Worm (Caenorhabditis elegans) whole organism, L1 larva: ENCODE data around the gene Y39E4B.5.

Experiments used
- C34B4.2 ChIP-seq: sonication (generic microtip); optimal IDR thresholded peaks from 2 replicates; lab custom pipeline; 2017; ENCODE audit warnings: mild to moderate bottlenecking, missing genetic modification characterization, missing compliant biosample characterization
- F16B12.6 ChIP-seq: fragments of 150-350 bp; optimal IDR thresholded peaks from 2 replicates; lab custom pipeline; 2014; ENCODE audit warnings: missing biosample characterization, missing genetic modification characterization
- aha-1 ChIP-seq: fragments of 150-350 bp; optimal IDR thresholded peaks from 2 replicates; lab custom pipeline; 2014; ENCODE audit warnings: missing biosample characterization, missing genetic modification characterization
- ama-1 ChIP-seq: fragments of 150-350 bp; optimal IDR thresholded peaks from 2 replicates; lab custom pipeline; 2014
- blmp-1 ChIP-seq: fragments of 150-350 bp; optimal IDR thresholded peaks from 2 replicates; lab custom pipeline; 2014; ENCODE audit warnings: missing biosample characterization, missing genetic modification characterization
- ceh-63 ChIP-seq: fragments of 200-800 bp; sonication (Bioruptor generic); optimal IDR thresholded peaks from 2 replicates; lab custom pipeline; 2018; ENCODE audit warnings: mild to moderate bottlenecking, missing genetic modification characterization, missing compliant biosample characterization
- ceh-88 ChIP-seq: fragments of 200-800 bp; sonication (Bioruptor generic); IDR thresholded peaks from 2 replicates; pipeline ENCODE4 v1.3.6; 2022; ENCODE audit warnings: missing genetic modification characterization, missing compliant biosample characterization
- ceh-90 ChIP-seq: sonication (generic microtip); optimal IDR thresholded peaks from 2 replicates; lab custom pipeline; 2016; ENCODE audit warnings: missing genetic modification characterization, missing compliant biosample characterization
- dpl-1 ChIP-seq, 3 experiments: fragments of 150-350 bp in 2 of 3; sonication (generic microtip) in 1 of 3; optimal IDR thresholded peaks; 2 replicates each; lab custom pipeline; 2014 to 2017; ENCODE audit warnings: missing biosample characterization in 3 of 3, missing genetic modification characterization in 3 of 3, missing genetic modification reagents in 3 of 3
- dsc-1 ChIP-seq: sonication (generic microtip); optimal IDR thresholded peaks from 2 replicates; lab custom pipeline; 2016; ENCODE audit warnings: mild to moderate bottlenecking, missing genetic modification characterization, missing compliant biosample characterization
- efl-1 ChIP-seq, 4 experiments: fragments of 150-350 bp; optimal IDR thresholded peaks in 3 of 4; peaks in 1 of 4; 1 replicate in 1 of 4; 2 replicates in 3 of 4; lab custom pipeline; 2014; ENCODE audit warnings: missing biosample characterization in 2 of 4, missing genetic modification characterization in 2 of 4, missing genetic modification reagents in 2 of 4
- efl-3 ChIP-seq: fragments of 200-800 bp; sonication (Bioruptor generic); optimal IDR thresholded peaks from 2 replicates; lab custom pipeline; 2018; ENCODE audit warnings: mild to moderate bottlenecking, missing genetic modification characterization, missing compliant biosample characterization
- egl-13 ChIP-seq: sonication (generic microtip); optimal IDR thresholded peaks from 2 replicates; lab custom pipeline; 2016; ENCODE audit warnings: missing genotype, missing genetic modification reagents, missing genetic modification characterization, missing compliant biosample characterization
- elt-2 ChIP-seq: sonication (generic microtip); optimal IDR thresholded peaks from 2 replicates; lab custom pipeline; 2016; ENCODE audit warnings: missing genetic modification characterization, mild to moderate bottlenecking, inconsistent platforms, missing compliant biosample characterization, missing genetic modification reagents
- fkh-8 ChIP-seq: sonication (generic microtip); optimal IDR thresholded peaks from 2 replicates; lab custom pipeline; 2016; ENCODE audit warnings: mild to moderate bottlenecking, missing genetic modification characterization, missing compliant biosample characterization
- fos-1 ChIP-seq: fragments of 150-350 bp; optimal IDR thresholded peaks from 2 replicates; lab custom pipeline; 2014; ENCODE audit warnings: missing biosample characterization, missing genetic modification characterization
- grh-1 ChIP-seq: fragments of 200-800 bp; sonication (Bioruptor generic); IDR thresholded peaks from 2 replicates; pipeline ENCODE4 v1.3.6; 2022; ENCODE audit warnings: missing genetic modification reagents, missing genetic modification characterization, missing compliant biosample characterization
- isw-1 ChIP-seq: fragments of 200-800 bp; sonication (Bioruptor generic); IDR thresholded peaks from 2 replicates; pipeline ENCODE4 v1.3.6; 2022; ENCODE audit warnings: missing genetic modification characterization, missing compliant biosample characterization
- lin-13 ChIP-seq: fragments of 150-350 bp; optimal IDR thresholded peaks from 2 replicates; lab custom pipeline; 2014; ENCODE audit warnings: missing biosample characterization, missing genetic modification reagents, missing genetic modification characterization
- lin-35 ChIP-seq, 2 experiments: fragments of 150-350 bp; optimal IDR thresholded peaks; 2 replicates each; lab custom pipeline; 2014; ENCODE audit warnings: missing biosample characterization in 2 of 2, missing genetic modification characterization in 2 of 2, missing genetic modification reagents in 2 of 2
- lir-3 ChIP-seq: sonication (generic microtip); optimal IDR thresholded peaks from 2 replicates; lab custom pipeline; 2016; ENCODE audit warnings: mild to moderate bottlenecking, missing genetic modification characterization, moderate library complexity, missing compliant biosample characterization; ENCODE audit not compliant: poor library complexity
- mab-9 ChIP-seq: fragments of 200-800 bp; sonication (Bioruptor generic); IDR thresholded peaks from 2 replicates; pipeline ENCODE4 v1.3.6; 2022; ENCODE audit warnings: missing genetic modification reagents, missing genetic modification characterization, missing compliant biosample characterization
- mep-1 ChIP-seq: fragments of 150-350 bp; optimal IDR thresholded peaks from 2 replicates; lab custom pipeline; 2014; ENCODE audit warnings: missing biosample characterization, missing genetic modification characterization
- nhr-20 ChIP-seq: sonication (generic microtip); optimal IDR thresholded peaks from 2 replicates; lab custom pipeline; 2016; ENCODE audit warnings: mild to moderate bottlenecking, missing genetic modification characterization, missing compliant biosample characterization
- nhr-237 ChIP-seq: fragments of 150-350 bp; optimal IDR thresholded peaks from 2 replicates; lab custom pipeline; 2014; ENCODE audit warnings: missing biosample characterization, missing genetic modification characterization
- nhr-28 ChIP-seq: fragments of 150-350 bp; optimal IDR thresholded peaks from 2 replicates; lab custom pipeline; 2014; ENCODE audit warnings: missing biosample characterization, missing genetic modification characterization
- nhr-71 ChIP-seq: sonication (generic microtip); optimal IDR thresholded peaks from 2 replicates; lab custom pipeline; 2016; ENCODE audit warnings: mild to moderate bottlenecking, missing genetic modification characterization, moderate library complexity, missing compliant biosample characterization
- nhr-76 ChIP-seq: sonication (generic microtip); optimal IDR thresholded peaks from 2 replicates; lab custom pipeline; 2017; ENCODE audit warnings: missing biosample characterization, missing genetic modification characterization
- nhr-84 ChIP-seq: sonication (generic microtip); optimal IDR thresholded peaks from 2 replicates; lab custom pipeline; 2017; ENCODE audit warnings: missing biosample characterization, missing genetic modification characterization
- nhr-85 ChIP-seq: sonication (generic microtip); peaks from one replicate; lab custom pipeline; 2016; ENCODE audit warnings: missing genetic modification characterization, inconsistent platforms, missing compliant biosample characterization
- nhr-90 ChIP-seq: sonication (generic microtip); optimal IDR thresholded peaks from 2 replicates; lab custom pipeline; 2016; ENCODE audit warnings: mild to moderate bottlenecking, missing genetic modification characterization, missing compliant biosample characterization; ENCODE audit not compliant: poor library complexity
- pqm-1 ChIP-seq: sonication (generic microtip); optimal IDR thresholded peaks from 3 replicates; lab custom pipeline; 2017; ENCODE audit warnings: missing biosample characterization, missing genetic modification characterization
- skn-1 ChIP-seq: fragments of 150-350 bp; optimal IDR thresholded peaks from 2 replicates; lab custom pipeline; 2014; ENCODE audit warnings: missing biosample characterization, missing genetic modification characterization
- sox-4 ChIP-seq: sonication (generic microtip); optimal IDR thresholded peaks from 2 replicates; lab custom pipeline; 2016; ENCODE audit warnings: missing genetic modification characterization, missing compliant biosample characterization
- swsn-7 ChIP-seq: sonication (generic microtip); optimal IDR thresholded peaks from 2 replicates; lab custom pipeline; 2016; ENCODE audit warnings: missing genetic modification characterization, missing compliant biosample characterization
- unc-86 ChIP-seq: sonication (generic microtip); optimal IDR thresholded peaks from 2 replicates; lab custom pipeline; 2016; ENCODE audit warnings: missing genetic modification characterization, missing compliant biosample characterization
- zag-1 ChIP-seq: fragments of 150-350 bp; optimal IDR thresholded peaks from 2 replicates; lab custom pipeline; 2014; ENCODE audit warnings: missing biosample characterization, missing genetic modification characterization
- ztf-4 ChIP-seq: fragments of 150-350 bp; optimal IDR thresholded peaks from 2 replicates; lab custom pipeline; 2014; ENCODE audit warnings: missing biosample characterization, missing genetic modification characterization

Y39E4B.5 gene

DNA sequence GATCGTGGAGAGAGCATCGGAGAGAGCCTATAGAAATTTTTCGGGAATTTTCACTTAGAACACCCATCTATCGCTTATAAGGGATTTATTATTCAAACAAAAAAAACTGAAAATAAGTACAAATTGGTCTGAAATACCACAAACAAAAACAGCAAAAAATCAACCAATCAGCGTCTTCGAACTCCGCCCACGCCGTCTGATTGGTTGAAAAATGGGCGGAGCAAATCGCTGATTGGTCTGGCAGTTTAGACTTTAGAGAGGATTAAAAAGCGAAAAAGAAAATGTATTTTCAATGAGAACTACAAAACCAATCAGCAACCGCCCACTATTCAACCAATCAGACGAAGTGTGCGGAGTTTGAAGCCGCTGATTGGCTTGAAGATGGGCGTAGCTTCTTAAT, 31.4 kb downstream of the Y39E4B.5 start:
- TF ChIP-seq nhr-76 (tag; lab: Kevin White, UChicago) (no peak), skn-1 (tag; lab: Kevin White, UChicago) (no peak), nhr-85 (tag; lab: Kevin White, UChicago) (peak; percentile 47), fkh-8 (tag; lab: Kevin White, UChicago) (no peak)
- TF ChIP-seq, all 84 proteins: peak for 1

DNA sequence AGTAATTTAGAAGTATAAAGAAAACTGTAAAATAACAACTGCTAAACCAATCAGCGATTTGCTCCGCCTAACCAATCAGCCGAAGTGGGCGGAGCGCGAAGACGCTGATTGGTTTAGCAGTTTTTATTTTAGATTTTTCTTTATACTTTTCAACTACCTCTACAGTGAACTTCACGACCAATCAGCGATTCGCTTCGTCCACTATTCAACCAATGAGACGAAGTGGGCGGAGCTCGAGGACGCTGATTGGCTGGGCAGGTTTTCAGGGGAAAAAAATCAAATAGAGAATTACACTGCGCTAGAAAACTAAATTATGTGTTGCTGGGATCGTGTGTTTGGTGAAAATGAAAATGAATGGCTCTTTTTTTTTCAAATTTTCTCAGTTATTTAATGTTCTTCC, 32.2 kb downstream of the Y39E4B.5 start:
- no peak for TF ChIP-seq nhr-237
- no peak for TF ChIP-seq C34B4.2 (tag; lab: Kevin White, UChicago)
- TF ChIP-seq swsn-7 (tag; lab: Kevin White, UChicago) = no peak
- no peak for TF ChIP-seq sox-4
- no peak for TF ChIP-seq ceh-63 (GFP tag; lab: Kevin White, UChicago)
- no peak for TF ChIP-seq ceh-90 (tag; lab: Kevin White, UChicago)
- no peak for TF ChIP-seq grh-1
- TF ChIP-seq blmp-1 = no peak
- TF ChIP-seq mab-9 (GFP tag; lab: Robert Waterston, UW) = no peak
- TF ChIP-seq nhr-85 (tag; lab: Kevin White, UChicago) = no peak
- no peak for TF ChIP-seq mep-1 (tag; lab: Kevin White, UChicago)
- no peak for TF ChIP-seq nhr-76 (tag; lab: Kevin White, UChicago)
- no peak for TF ChIP-seq elt-2 (tag; lab: Kevin White, UChicago)
- TF ChIP-seq unc-86 (tag; lab: Kevin White, UChicago) = no peak
- TF ChIP-seq zag-1 (tag; lab: Kevin White, UChicago) = no peak
- TF ChIP-seq ceh-88 = no peak
- TF ChIP-seq, all 84 proteins: peak for 0

DNA sequence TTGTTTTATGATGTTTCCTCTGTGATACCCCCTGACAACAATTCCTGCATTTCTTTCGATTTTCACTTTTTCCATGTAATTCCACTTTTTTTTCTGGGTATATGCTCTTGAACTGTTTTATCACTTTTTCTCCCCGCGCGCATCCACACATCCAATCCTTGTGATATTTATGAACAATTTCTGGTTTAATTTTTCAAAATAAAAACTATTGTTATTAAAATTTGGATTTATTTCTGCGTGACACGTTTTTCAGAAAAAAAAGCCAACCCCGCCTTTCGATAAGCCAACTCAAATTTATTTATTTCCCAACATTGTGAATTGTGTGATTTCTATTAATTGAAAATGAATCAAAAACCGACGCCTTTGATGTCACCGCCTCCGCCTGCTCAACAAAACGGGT, 35.0 kb downstream of the Y39E4B.5 start, which contains the start of gene Y39E4B.11:
Gene Y39E4B.11 (plus strand): TSS at position 301 of the 400 bp plus-strand sequence.
- TF ChIP-seq efl-1 (optimal IDR thresholded peaks at IDR 0.05; lab: Kevin White, UChicago) (no peak), efl-1 (GFP tag; optimal IDR thresholded peaks at IDR 0.05 in 1 of 2; lab: Kevin White, UChicago) (peak in 1 of 2 experiments; percentile 31), nhr-20 (tag; lab: Kevin White, UChicago) (no peak)

DNA sequence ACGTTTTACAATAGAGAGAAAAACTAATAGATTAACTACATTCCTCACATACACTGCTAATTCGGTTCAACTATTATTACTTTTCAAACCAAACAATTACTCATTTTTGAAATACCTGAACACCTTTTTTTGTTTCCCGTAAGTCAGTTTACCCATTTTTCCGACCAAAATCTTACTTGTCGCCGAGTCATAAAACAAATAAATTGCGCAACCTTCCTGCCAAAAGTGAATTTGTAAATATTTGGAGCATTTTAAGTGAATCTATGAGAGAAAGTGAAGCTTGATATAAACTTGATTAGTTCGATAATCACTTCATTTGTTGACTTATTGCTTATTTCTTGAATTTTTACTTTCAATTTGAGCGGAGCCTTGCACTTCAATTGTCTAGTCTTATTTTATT, 39.3 kb downstream of the Y39E4B.5 start:
- TF ChIP-seq egl-13 (tag; lab: Kevin White, UChicago) = no peak
- no peak for TF ChIP-seq ama-1 (lab: Kevin White, UChicago)
- no peak for TF ChIP-seq skn-1 (tag; lab: Kevin White, UChicago)
- no peak for TF ChIP-seq blmp-1
- TF ChIP-seq aha-1 = no peak
- no peak for TF ChIP-seq nhr-28 (tag; lab: Kevin White, UChicago)
- no peak for TF ChIP-seq F16B12.6 (tag; lab: Kevin White, UChicago)
- TF ChIP-seq unc-86 (tag; lab: Kevin White, UChicago) = no peak
- TF ChIP-seq nhr-90 (tag; lab: Kevin White, UChicago) = no peak
- TF ChIP-seq efl-1 (optimal IDR thresholded peaks at IDR 0.05; lab: Kevin White, UChicago) = no peak
- no peak for TF ChIP-seq efl-1 (GFP tag; optimal IDR thresholded peaks at IDR 0.05 in 1 of 2; lab: Kevin White, UChicago)
- no peak for TF ChIP-seq mab-9 (GFP tag; lab: Robert Waterston, UW)
- TF ChIP-seq isw-1 (GFP tag; lab: Robert Waterston, UW) = no peak

DNA sequence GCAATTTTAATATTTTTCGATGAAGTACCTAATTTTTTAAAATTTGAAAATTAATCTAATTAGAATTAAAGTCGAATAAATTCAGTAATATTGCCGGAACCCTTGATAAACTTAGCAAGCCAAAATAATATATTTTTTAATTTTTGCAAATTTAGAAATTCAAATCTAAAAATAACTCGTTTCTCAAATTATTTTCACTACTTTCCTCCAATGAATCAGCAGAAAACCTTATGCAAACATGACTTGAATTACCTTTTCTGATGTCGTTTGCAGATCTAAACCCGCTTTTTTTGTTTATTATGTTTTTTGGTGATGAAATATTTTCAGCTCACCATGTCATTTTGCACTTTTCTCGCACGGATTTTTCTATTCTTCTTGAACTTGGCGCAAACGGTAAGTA, 42.6 kb downstream of the Y39E4B.5 start, which contains the start of gene tsp-3:
Gene tsp-3 (plus strand): TSS at position 301 of the 400 bp plus-strand sequence.
- no peak for TF ChIP-seq fos-1
- no peak for TF ChIP-seq nhr-71 (tag; lab: Kevin White, UChicago)
- TF ChIP-seq ztf-4 = no peak
- TF ChIP-seq nhr-84 (tag; lab: Kevin White, UChicago) = no peak
- TF ChIP-seq sox-4 = no peak
- TF ChIP-seq pqm-1 (tag; lab: Kevin White, UChicago) = no peak
- no peak for TF ChIP-seq skn-1 (tag; lab: Kevin White, UChicago)
- no peak for TF ChIP-seq lin-13 (GFP tag; lab: Kevin White, UChicago)

DNA sequence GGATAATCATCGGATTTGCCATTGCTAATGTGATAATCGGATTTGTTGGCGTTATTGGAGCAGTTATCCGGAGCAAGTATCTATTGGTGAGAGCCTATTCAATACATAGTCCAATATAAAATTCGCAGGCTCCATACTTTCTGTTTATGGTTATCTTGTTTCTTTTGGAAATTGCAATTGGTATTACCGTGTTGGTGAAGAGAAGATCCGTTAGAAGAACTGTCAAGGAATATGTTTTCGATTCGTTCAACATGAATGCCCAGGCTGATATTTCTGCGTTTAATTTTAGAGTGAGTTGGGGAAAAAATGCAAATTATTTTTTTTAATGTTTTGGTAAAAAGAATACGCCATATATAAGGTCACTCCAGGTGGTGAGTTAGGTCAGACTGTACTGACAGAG, 43.4 kb downstream of the Y39E4B.5 start:
- no peak for TF ChIP-seq dpl-1 (GFP tag; optimal IDR thresholded peaks at IDR 0.05; lab: Kevin White, UChicago)
- TF ChIP-seq dsc-1 (tag; lab: Kevin White, UChicago) = no peak
- no peak for TF ChIP-seq swsn-7 (tag; lab: Kevin White, UChicago)
- TF ChIP-seq lir-3 = no peak
- TF ChIP-seq efl-3 (GFP tag; lab: Kevin White, UChicago) = no peak
- TF ChIP-seq blmp-1 = no peak
- no peak for TF ChIP-seq lin-35 (GFP tag; optimal IDR thresholded peaks at IDR 0.05; lab: Kevin White, UChicago)
- TF ChIP-seq fkh-8 (tag; lab: Kevin White, UChicago) = no peak
- no peak for TF ChIP-seq mab-9 (GFP tag; lab: Robert Waterston, UW)
